Worm (Caenorhabditis elegans) whole organism, L4 larva: ENCODE measurements around the gene C49F8.14.

Source experiments
- ceh-20 ChIP-seq: fragments of 200-800 bp; sonication (Bioruptor generic); IDR thresholded peaks from 2 replicates; pipeline ENCODE4 v1.3.6; 2022; ENCODE audit warnings: missing genetic modification reagents, missing genetic modification characterization, missing compliant biosample characterization
- nhr-41 ChIP-seq: fragments of 200-800 bp; sonication (Bioruptor generic); IDR thresholded peaks from 2 replicates; pipeline ENCODE4 v1.3.6; 2022; ENCODE audit warnings: missing genetic modification reagents, missing genetic modification characterization, missing compliant biosample characterization
- pqm-1 ChIP-seq: sonication (generic microtip); optimal IDR thresholded peaks from 2 replicates; lab custom pipeline; 2017; ENCODE audit warnings: missing biosample characterization, missing genetic modification characterization
- unc-62 ChIP-seq, 3 experiments: fragments of 150-350 bp in 1 of 3; sonication (generic microtip); optimal IDR thresholded peaks in 2 of 3; peaks in 1 of 3; 1 replicate in 1 of 3; 2 replicates in 2 of 3; lab custom pipeline; 2014 to 2017; ENCODE audit warnings: missing biosample characterization in 3 of 3, missing genetic modification characterization in 3 of 3, missing genetic modification reagents in 3 of 3, missing genotype in 1 of 3

ce11 chrX:13401783-13402182 lies 25.0 kb upstream of the C49F8.14 start, which contains the start of gene F02C12.1:
- TF ChIP-seq ceh-20 (GFP tag; lab: Robert Waterston, UW) (no peak), nhr-41 (no peak), pqm-1 (no peak), unc-62 (GFP tag; optimal IDR thresholded peaks at IDR 0.05 in 1 of 2; lab: Kevin White, UChicago) (no peak), unc-62 (tag; optimal IDR thresholded peaks at IDR 0.05; lab: Kevin White, UChicago) (no peak)
